Worm (Caenorhabditis elegans): ENCODE results near the gene D2096.7.

- TF ChIP-seq ama-1 (optimal IDR thresholded peaks at IDR 0.05): no peak
- no peak for TF ChIP-seq madf-5 (GFP tag; IDR thresholded peaks at IDR 0.05)
- TF ChIP-seq zip-11 (GFP tag; IDR thresholded peaks at IDR 0.05): no peak
- no peak for TF ChIP-seq ztf-7 (tag; optimal IDR thresholded peaks at IDR 0.05)
- TF ChIP-seq ZK546.5 (tag; optimal IDR thresholded peaks at IDR 0.05): no peak
Observed at ce11 chrIV:8355592-8355991, 21.8 kb downstream of the D2096.7 start, which contains the start of the genes F17E9.2 and col-116.
